Fruit fly (Drosophila melanogaster) whole organism, wandering third instar larva: Measurements from ENCODE around the gene cac.

Source experiments
- Abd-B ChIP-seq: fragments of >200 bp; optimal IDR thresholded peaks from 2 replicates; lab custom pipeline; 2017; ENCODE audit warnings: missing biosample characterization, missing genetic modification characterization
- CG32264 ChIP-seq: fragments of 200-800 bp; sonication (Bioruptor generic); optimal IDR thresholded peaks from 2 replicates; lab custom pipeline; 2016; ENCODE audit warnings: missing biosample characterization, missing genetic modification characterization
- CG9705 ChIP-seq: fragments of 200-800 bp; sonication (Bioruptor generic); optimal IDR thresholded peaks from 2 replicates; lab custom pipeline; 2018; ENCODE audit warnings: missing biosample characterization, mild to moderate bottlenecking, missing genetic modification characterization
- CrebA ChIP-seq: fragments of 200-800 bp; sonication (Bioruptor generic); optimal IDR thresholded peaks from 2 replicates; lab custom pipeline; 2016; ENCODE audit warnings: missing biosample characterization, mild to moderate bottlenecking, missing genetic modification characterization, borderline replicate concordance
- Dfd ChIP-seq: fragments of >200 bp; optimal IDR thresholded peaks from 2 replicates; lab custom pipeline; 2017; ENCODE audit warnings: missing biosample characterization, missing genetic modification characterization
- Dif ChIP-seq: fragments of 200-275, 200-300 bp; sonication (Bioruptor generic); optimal IDR thresholded peaks from 2 replicates; lab custom pipeline; 2018; ENCODE audit warnings: missing biosample characterization, missing genetic modification characterization; ENCODE audit not compliant: partially characterized antibody
- GATAd ChIP-seq: sonication (Bioruptor generic); optimal IDR thresholded peaks from 2 replicates; lab custom pipeline; 2016; ENCODE audit warnings: missing biosample characterization, missing genetic modification characterization
- HLH106 ChIP-seq: fragments of 200-800 bp; optimal IDR thresholded peaks from 3 replicates; lab custom pipeline; 2019; ENCODE audit warnings: missing biosample characterization, mild to moderate bottlenecking, missing genetic modification characterization, moderate library complexity
- Hnf4 ChIP-seq: fragments of 200-800 bp; sonication (Bioruptor generic); optimal IDR thresholded peaks from 2 replicates; lab custom pipeline; 2016; ENCODE audit warnings: missing biosample characterization, mild to moderate bottlenecking, missing genetic modification characterization
- Hr78 ChIP-seq: fragments of >200 bp; optimal IDR thresholded peaks from 2 replicates; lab custom pipeline; 2017; ENCODE audit warnings: missing biosample characterization, missing genetic modification characterization
- Hr83 ChIP-seq: fragments of 200-300 bp; sonication (Bioruptor generic); optimal IDR thresholded peaks from 2 replicates; lab custom pipeline; 2016; ENCODE audit warnings: missing biosample characterization, mild to moderate bottlenecking, missing genetic modification characterization, moderate library complexity; ENCODE audit not compliant: poor library complexity, severe bottlenecking
- Jra ChIP-seq: sonication (Bioruptor generic); optimal IDR thresholded peaks from 2 replicates; lab custom pipeline; 2016; ENCODE audit warnings: missing biosample characterization, missing genetic modification characterization
- Mio ChIP-seq: sonication (Bioruptor generic); optimal IDR thresholded peaks from 2 replicates; lab custom pipeline; 2016; ENCODE audit warnings: missing biosample characterization, missing genetic modification characterization
- Myc ChIP-seq: fragments of >200 bp; optimal IDR thresholded peaks from 2 replicates; lab custom pipeline; 2017
- N ChIP-seq: fragments of >200 bp; optimal IDR thresholded peaks from 2 replicates; lab custom pipeline; 2018; ENCODE audit warnings: missing biosample characterization, missing external identifiers, missing genetic modification characterization
- OdsH ChIP-seq: fragments of 200-800 bp; sonication (Bioruptor generic); optimal IDR thresholded peaks from 2 replicates; lab custom pipeline; 2016; ENCODE audit warnings: missing biosample characterization, mild to moderate bottlenecking, missing genetic modification characterization
- Rel ChIP-seq, 2 experiments: fragments of 200-800 bp; sonication (Bioruptor generic) in 1 of 2; optimal IDR thresholded peaks; 2 replicates in 1 of 2; 3 replicates in 1 of 2; lab custom pipeline; 2016 to 2019; ENCODE audit warnings: mild to moderate bottlenecking in 2 of 2, missing biosample characterization in 2 of 2, missing genetic modification characterization in 2 of 2, moderate library complexity in 1 of 2
- Sp1 ChIP-seq: fragments of 200-800 bp; sonication (Bioruptor generic); optimal IDR thresholded peaks from 3 replicates; lab custom pipeline; 2019; ENCODE audit warnings: missing biosample characterization, mild to moderate bottlenecking, missing genetic modification characterization, moderate library complexity
- Vsx2 ChIP-seq: fragments of 200-300, 225-300 bp; sonication (Bioruptor generic); optimal IDR thresholded peaks from 2 replicates; lab custom pipeline; 2018; ENCODE audit warnings: missing biosample characterization, missing genetic modification characterization; ENCODE audit not compliant: partially characterized antibody
- br ChIP-seq: fragments of 200-800 bp; sonication (Bioruptor generic); optimal IDR thresholded peaks from 2 replicates; lab custom pipeline; 2016; ENCODE audit warnings: missing biosample characterization, missing genetic modification characterization
- brk ChIP-seq: fragments of 200-800 bp; sonication (Bioruptor generic); optimal IDR thresholded peaks from 2 replicates; lab custom pipeline; 2016; ENCODE audit warnings: missing biosample characterization, mild to moderate bottlenecking, missing genetic modification characterization
- dmrt93B ChIP-seq: fragments of 200-800 bp; sonication (Bioruptor generic); optimal IDR thresholded peaks from 2 replicates; lab custom pipeline; 2018; ENCODE audit warnings: missing biosample characterization, mild to moderate bottlenecking, missing genetic modification characterization
- dsf ChIP-seq: sonication (Bioruptor generic); optimal IDR thresholded peaks from 2 replicates; lab custom pipeline; 2016; ENCODE audit warnings: missing biosample characterization, missing genetic modification characterization, borderline replicate concordance
- ey ChIP-seq: fragments of 200-800 bp; sonication (Bioruptor generic); optimal IDR thresholded peaks from 2 replicates; lab custom pipeline; 2016; ENCODE audit warnings: missing biosample characterization, missing genetic modification characterization
- foxo ChIP-seq, 2 experiments: fragments of 200-800 bp; sonication (Bioruptor generic); optimal IDR thresholded peaks; 2 replicates in 1 of 2; 3 replicates in 1 of 2; lab custom pipeline; 2016 to 2017; ENCODE audit warnings: missing biosample characterization in 2 of 2, missing genetic modification characterization in 2 of 2
- fru ChIP-seq: fragments of 200-800 bp; sonication (Bioruptor generic); optimal IDR thresholded peaks from 3 replicates; lab custom pipeline; 2016; ENCODE audit warnings: missing biosample characterization, mild to moderate bottlenecking, missing genetic modification characterization
- h ChIP-seq: fragments of 200-800 bp; sonication (Bioruptor generic); optimal IDR thresholded peaks from 3 replicates; lab custom pipeline; 2016; ENCODE audit warnings: missing biosample characterization, mild to moderate bottlenecking, missing genetic modification characterization
- jim ChIP-seq: fragments of 175-275, 200-325 bp; sonication (Bioruptor generic); optimal IDR thresholded peaks from 2 replicates; lab custom pipeline; 2016; ENCODE audit warnings: missing biosample characterization, mild to moderate bottlenecking, missing genetic modification characterization
- pan ChIP-seq: fragments of >200 bp; optimal IDR thresholded peaks from 2 replicates; lab custom pipeline; 2017
- psq ChIP-seq: fragments of 200-800 bp; sonication (Bioruptor generic); optimal IDR thresholded peaks from 3 replicates; lab custom pipeline; 2017; ENCODE audit warnings: missing biosample characterization, mild to moderate bottlenecking, missing genetic modification characterization, moderate library complexity
- rgr ChIP-seq: fragments of 200-800 bp; sonication (Bioruptor generic); optimal IDR thresholded peaks from 3 replicates; lab custom pipeline; 2016; ENCODE audit warnings: missing biosample characterization, mild to moderate bottlenecking, missing genetic modification characterization
- sv ChIP-seq: fragments of 200-800 bp; sonication (Bioruptor generic); optimal IDR thresholded peaks from 3 replicates; lab custom pipeline; 2016; ENCODE audit warnings: missing biosample characterization, missing genetic modification characterization
- tai ChIP-seq: sonication (Bioruptor generic); optimal IDR thresholded peaks from 2 replicates; lab custom pipeline; 2016; ENCODE audit warnings: missing biosample characterization, missing genetic modification characterization
- usp ChIP-seq: fragments of >200 bp; optimal IDR thresholded peaks from 2 replicates; lab custom pipeline; 2017; ENCODE audit warnings: missing biosample characterization, missing genetic modification characterization
- woc ChIP-seq: sonication (Bioruptor generic); optimal IDR thresholded peaks from 2 replicates; lab custom pipeline; 2016; ENCODE audit warnings: missing biosample characterization, mild to moderate bottlenecking, missing genetic modification characterization

Gene cac

dm6 chrX:11905144-11905543, 79.7 kb downstream of the cac start, which contains the start of gene Upf1:
Gene Upf1 (minus strand): TSS chrX:11905371.
- TF ChIP-seq fru (GFP tag; lab: Kevin White, UChicago) (peak; percentile 83), ey (peak; percentile 6), psq (no peak), tai (GFP tag; lab: Kevin White, UChicago) (no peak)

DNA sequence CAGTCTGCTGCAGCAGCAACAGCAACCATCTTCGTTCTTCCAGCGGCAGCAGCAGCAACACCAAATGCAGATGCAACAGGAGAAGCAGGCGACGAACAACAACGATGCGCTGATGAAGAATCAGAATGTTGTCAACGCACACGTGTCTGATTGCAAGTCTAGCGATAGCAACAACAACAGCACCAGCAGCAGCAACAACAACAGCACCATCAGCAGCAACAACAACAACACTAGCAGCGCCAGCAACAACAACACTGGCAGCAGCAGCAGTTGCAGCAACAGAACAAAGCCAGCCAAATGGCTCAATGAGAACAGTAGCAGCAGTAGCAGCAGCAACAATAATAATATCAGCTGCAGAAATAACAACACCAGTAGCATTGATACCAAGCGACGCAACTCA, 89.7 kb downstream of the cac start:
- TF ChIP-seq Hr83 (GFP tag; lab: Kevin White, UChicago) (no peak), Dfd (GFP tag; lab: Kevin White, UChicago) (peak; percentile 77), br (GFP tag; lab: Kevin White, UChicago) (no peak), Mio (GFP tag; lab: Kevin White, UChicago) (no peak), Vsx2 (GFP tag; lab: Kevin White, UChicago) (no peak)

dm6 chrX:11894198-11894597, 90.7 kb downstream of the cac start:
- TF ChIP-seq psq (no peak), Sp1 (GFP tag; lab: Kevin White, UChicago) (no peak)
- TF ChIP-seq, all 38 proteins: peak for 0

dm6 chrX:11893643-11894042, 91.2 kb downstream of the cac start, which contains the start of gene wisp:
Gene wisp (plus strand): TSS chrX:11893943.
- TF ChIP-seq Dif (GFP tag; lab: Kevin White, UChicago) (no peak), Rel (GFP tag; optimal IDR thresholded peaks at IDR 0.05; lab: Kevin White, UChicago) (no peak), Rel (tag; optimal IDR thresholded peaks at IDR 0.05; lab: Kevin White, UChicago) (no peak), woc (GFP tag; lab: Kevin White, UChicago) (no peak), CG32264 (GFP tag; lab: Kevin White, UChicago) (no peak), Vsx2 (GFP tag; lab: Kevin White, UChicago) (no peak), Abd-B (GFP tag; lab: Kevin White, UChicago) (no peak), foxo (GFP tag; optimal IDR thresholded peaks at IDR 0.05; lab: Kevin White, UChicago) (no peak)

dm6 chrX:11891682-11892179, 93.2 kb downstream of the cac start, which contains the start of gene sicily:
Gene sicily (plus strand): TSS chrX:11891732.
- TF ChIP-seq ey: no peak
- no peak for TF ChIP-seq GATAd (GFP tag; lab: Kevin White, UChicago)
- no peak for TF ChIP-seq Jra (GFP tag; lab: Kevin White, UChicago)
- TF ChIP-seq sv: no peak
- TF ChIP-seq HLH106 (tag; lab: Kevin White, UChicago): no peak

- no peak for TF ChIP-seq ey
- TF ChIP-seq psq: no peak
- no peak for TF ChIP-seq Hr78 (GFP tag; lab: Kevin White, UChicago)
- no peak for TF ChIP-seq GATAd (GFP tag; lab: Kevin White, UChicago)
- peak; percentile 24 for TF ChIP-seq rgr (GFP tag; lab: Kevin White, UChicago)
- no peak for TF ChIP-seq Vsx2 (GFP tag; lab: Kevin White, UChicago)
- no peak for TF ChIP-seq Jra (GFP tag; lab: Kevin White, UChicago)
- TF ChIP-seq Hr83 (GFP tag; lab: Kevin White, UChicago): peak; percentile 10
- peak; percentile 62 for TF ChIP-seq woc (GFP tag; lab: Kevin White, UChicago)
- peak; percentile 26 for TF ChIP-seq h
Observed at dm6 chrX:11888142-11888541, 96.7 kb downstream of the cac start, which contains the start of gene CG1840. Gene CG1840 (plus strand): TSS chrX:11888352.

dm6 chrX:11886976-11887375, 97.9 kb downstream of the cac start, which contains the start of the genes CG10353 and SelG:
Gene CG10353 (minus strand): TSS chrX:11887162.
Gene SelG (plus strand): TSS chrX:11887284.
- no peak for TF ChIP-seq usp (GFP tag; lab: Kevin White, UChicago)
- peak; percentile 21 for TF ChIP-seq OdsH
- TF ChIP-seq CG9705 (GFP tag; lab: Kevin White, UChicago): no peak
- no peak for TF ChIP-seq dsf (GFP tag; lab: Kevin White, UChicago)
- peak; percentile 86 for TF ChIP-seq Hnf4 (GFP tag; lab: Kevin White, UChicago)
- peak; percentile 59 for TF ChIP-seq rgr (GFP tag; lab: Kevin White, UChicago)
- no peak for TF ChIP-seq Rel (GFP tag; optimal IDR thresholded peaks at IDR 0.05; lab: Kevin White, UChicago)
- peak; percentile 42 for TF ChIP-seq Rel (tag; optimal IDR thresholded peaks at IDR 0.05; lab: Kevin White, UChicago)
- no peak for TF ChIP-seq pan (lab: Kevin White, UChicago)
- peak; percentile 72 for TF ChIP-seq Jra (GFP tag; lab: Kevin White, UChicago)
- TF ChIP-seq CrebA (GFP tag; lab: Kevin White, UChicago): no peak
- TF ChIP-seq ey: peak; percentile 38
- TF ChIP-seq Abd-B (GFP tag; lab: Kevin White, UChicago): no peak
- peak; percentile 31 for TF ChIP-seq woc (GFP tag; lab: Kevin White, UChicago)
- no peak for TF ChIP-seq Dif (GFP tag; lab: Kevin White, UChicago)
- peak; percentile 53 for TF ChIP-seq Myc (lab: Kevin White, UChicago)
- TF ChIP-seq N (GFP tag; lab: Kevin White, UChicago): no peak
- TF ChIP-seq brk (GFP tag; lab: Kevin White, UChicago): no peak
- TF ChIP-seq dmrt93B (GFP tag; lab: Kevin White, UChicago): no peak
- TF ChIP-seq Vsx2 (GFP tag; lab: Kevin White, UChicago): no peak
- peak; percentile 62 for TF ChIP-seq h
- TF ChIP-seq HLH106 (tag; lab: Kevin White, UChicago): peak; percentile 4
- TF ChIP-seq jim: no peak
- TF ChIP-seq Sp1 (GFP tag; lab: Kevin White, UChicago): peak; percentile 44
- TF ChIP-seq Dfd (GFP tag; lab: Kevin White, UChicago): no peak
